Worm (Caenorhabditis elegans): Measurements from ENCODE around the gene C24D10.6.

- TF ChIP-seq elt-2 (tag; optimal IDR thresholded peaks at IDR 0.05), result peak; percentile 1
- TF ChIP-seq ZK546.5 (tag; optimal IDR thresholded peaks at IDR 0.05), result no peak
- TF ChIP-seq skn-1 (tag; optimal IDR thresholded peaks at IDR 0.05), result no peak
- TF ChIP-seq ama-1 (optimal IDR thresholded peaks at IDR 0.05), result no peak
- no peak for TF ChIP-seq fkh-10 (GFP tag; optimal IDR thresholded peaks at IDR 0.05)
- no peak for TF ChIP-seq snpc-4 (tag; optimal IDR thresholded peaks at IDR 0.05)
- no peak for TF ChIP-seq jun-1 (tag; optimal IDR thresholded peaks at IDR 0.05)
- no peak for TF ChIP-seq nfya-1 (tag; optimal IDR thresholded peaks at IDR 0.05; ENCODE audit: insufficient read depth)
- no peak for TF ChIP-seq aly-2 (tag; optimal IDR thresholded peaks at IDR 0.05)
- TF ChIP-seq pqm-1 (tag; optimal IDR thresholded peaks at IDR 0.05), result no peak
- TF ChIP-seq ztf-11 (tag; optimal IDR thresholded peaks at IDR 0.05), result no peak
- no peak for TF ChIP-seq eor-1 (tag; optimal IDR thresholded peaks at IDR 0.05)
Measured at ce11 chrIV:5131781-5132180, 28.3 kb downstream of the C24D10.6 start.
